Worm (Caenorhabditis elegans) whole organism, mixed stage, embryonic: Measurements from ENCODE around the gene F35G2.1.

Experiments used
- blmp-1 ChIP-seq: fragments of 150-350 bp; optimal IDR thresholded peaks from 2 replicates; lab custom pipeline; 2014; ENCODE audit warnings: missing biosample characterization, missing genetic modification characterization
- lsy-2 ChIP-seq: fragments of 150-350 bp; optimal IDR thresholded peaks from 2 replicates; lab custom pipeline; 2014; ENCODE audit warnings: missing biosample characterization, missing genetic modification characterization
- mep-1 ChIP-seq: fragments of 150-350 bp; optimal IDR thresholded peaks from 2 replicates; lab custom pipeline; 2017; ENCODE audit warnings: missing biosample characterization, missing genetic modification reagents, missing genetic modification characterization, inconsistent platforms
- nhr-237 ChIP-seq: fragments of 150-350 bp; optimal IDR thresholded peaks from 2 replicates; lab custom pipeline; 2014; ENCODE audit warnings: missing biosample characterization, missing genetic modification characterization
- snpc-4 ChIP-seq: fragments of 150-350 bp; optimal IDR thresholded peaks from 2 replicates; lab custom pipeline; 2014; ENCODE audit warnings: missing biosample characterization, missing genetic modification characterization
- sptf-1 ChIP-seq: sonication (generic microtip); optimal IDR thresholded peaks from 2 replicates; lab custom pipeline; 2017; ENCODE audit warnings: mild to moderate bottlenecking, missing genetic modification characterization, moderate library complexity, missing compliant biosample characterization
- unc-62 ChIP-seq: fragments of 150-350 bp; optimal IDR thresholded peaks from 2 replicates; lab custom pipeline; 2014; ENCODE audit warnings: missing biosample characterization, missing genetic modification reagents, missing genetic modification characterization

DNA sequence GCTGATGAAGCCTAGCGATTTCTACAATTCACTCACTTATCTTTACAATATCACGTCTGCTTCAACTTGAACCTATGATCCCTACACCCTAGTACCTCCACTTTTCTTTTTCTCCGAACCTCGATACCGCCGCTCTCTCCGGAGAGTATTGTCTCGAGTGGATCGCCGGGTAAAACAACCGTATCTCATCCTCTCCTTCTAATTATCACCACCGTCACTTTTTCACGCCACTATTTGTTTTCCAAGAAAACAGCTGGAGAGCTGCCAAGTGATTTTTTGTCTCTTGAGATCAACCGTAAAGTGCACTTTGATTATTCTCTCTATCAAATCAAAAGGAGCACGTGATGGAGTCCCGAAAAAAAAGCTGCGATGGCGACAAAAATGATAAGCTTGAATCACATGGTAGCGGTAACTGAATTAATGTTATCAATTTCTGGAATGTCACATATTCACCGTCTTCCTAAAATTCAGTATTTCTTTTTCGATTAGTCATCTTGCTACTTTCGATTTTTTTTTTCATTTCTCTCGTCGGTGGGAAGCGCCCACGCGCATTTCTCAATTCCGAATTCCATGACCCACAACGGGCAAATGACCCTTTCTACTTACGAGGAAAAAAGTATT lies 3.4 kb upstream of the F35G2.1 start:
- no peak for TF ChIP-seq sptf-1 (tag; lab: Kevin White, UChicago)
- TF ChIP-seq blmp-1 (tag; lab: Kevin White, UChicago) = no peak
- TF ChIP-seq unc-62 = no peak
- no peak for TF ChIP-seq mep-1 (tag; lab: Kevin White, UChicago)
- TF ChIP-seq snpc-4 (tag; lab: Kevin White, UChicago) = no peak
- no peak for TF ChIP-seq lsy-2 (tag; lab: Kevin White, UChicago)
- TF ChIP-seq nhr-237 (tag; lab: Kevin White, UChicago) = no peak
